Worm (Caenorhabditis elegans) whole organism, L3 larva: ENCODE measurements around the gene F32D8.1.

Source experiments
- ZK546.5 ChIP-seq: sonication (generic microtip); optimal IDR thresholded peaks from 2 replicates; lab custom pipeline; 2017; ENCODE audit warnings: missing biosample characterization, missing genetic modification characterization
- aly-2 ChIP-seq: fragments of 150-350 bp; optimal IDR thresholded peaks from 2 replicates; lab custom pipeline; 2014; ENCODE audit warnings: missing biosample characterization, missing genetic modification characterization
- ama-1 ChIP-seq: fragments of 150-350 bp; optimal IDR thresholded peaks from 2 replicates; lab custom pipeline; 2018
- ceh-16 ChIP-seq: sonication (generic microtip); optimal IDR thresholded peaks from 2 replicates; lab custom pipeline; 2017; ENCODE audit warnings: missing biosample characterization, missing genetic modification characterization
- ceh-28 ChIP-seq: fragments of 150-350 bp; optimal IDR thresholded peaks from 2 replicates; lab custom pipeline; 2014; ENCODE audit warnings: missing biosample characterization, missing genetic modification reagents, missing genetic modification characterization
- ceh-82 ChIP-seq: fragments of 150-350 bp; optimal IDR thresholded peaks from 2 replicates; lab custom pipeline; 2014; ENCODE audit warnings: missing biosample characterization, missing genetic modification characterization
- ceh-9 ChIP-seq: sonication (generic microtip); optimal IDR thresholded peaks from 2 replicates; lab custom pipeline; 2018; ENCODE audit warnings: missing biosample characterization, missing genetic modification characterization
- daf-12 ChIP-seq: fragments of 150-350 bp; optimal IDR thresholded peaks from 2 replicates; lab custom pipeline; 2014; ENCODE audit warnings: missing biosample characterization, missing genetic modification reagents, missing genetic modification characterization
- egl-27 ChIP-seq: sonication (generic microtip); optimal IDR thresholded peaks from 4 replicates; lab custom pipeline; 2017; ENCODE audit warnings: missing biosample characterization, missing genetic modification reagents, missing genetic modification characterization
- elt-1 ChIP-seq: fragments of 150-350 bp; optimal IDR thresholded peaks from 2 replicates; lab custom pipeline; 2014; ENCODE audit warnings: missing biosample characterization, missing genetic modification characterization
- elt-2 ChIP-seq: sonication (generic microtip); optimal IDR thresholded peaks from 2 replicates; lab custom pipeline; 2016; ENCODE audit warnings: missing genetic modification reagents, mild to moderate bottlenecking, missing genetic modification characterization, missing compliant biosample characterization
- elt-3 ChIP-seq, 3 experiments: fragments of 150-350 bp in 1 of 3; sonication (generic microtip) in 2 of 3; optimal IDR thresholded peaks; 2 replicates in 2 of 3; 4 replicates in 1 of 3; lab custom pipeline; 2014 to 2017; ENCODE audit warnings: missing biosample characterization in 3 of 3, missing genetic modification characterization in 3 of 3
- eor-1 ChIP-seq, 2 experiments: fragments of 150-350 bp; optimal IDR thresholded peaks; 2 replicates each; lab custom pipeline; 2014 to 2018; ENCODE audit warnings: missing biosample characterization in 2 of 2, missing genetic modification characterization in 2 of 2
- fkh-10 ChIP-seq: sonication (generic microtip); optimal IDR thresholded peaks from 2 replicates; lab custom pipeline; 2017; ENCODE audit warnings: missing biosample characterization, missing genetic modification reagents, missing genetic modification characterization
- fkh-2 ChIP-seq: fragments of 150-350 bp; optimal IDR thresholded peaks from 2 replicates; lab custom pipeline; 2014; ENCODE audit warnings: missing biosample characterization, missing genetic modification reagents, missing genetic modification characterization
- hmg-11 ChIP-seq: sonication (generic microtip); optimal IDR thresholded peaks from 2 replicates; lab custom pipeline; 2016; ENCODE audit warnings: missing genetic modification characterization, missing compliant biosample characterization
- jun-1 ChIP-seq: fragments of 150-350 bp; optimal IDR thresholded peaks from 2 replicates; lab custom pipeline; 2014; ENCODE audit warnings: missing biosample characterization, missing genetic modification reagents, missing genetic modification characterization
- lin-15B ChIP-seq: fragments of 150-350 bp; optimal IDR thresholded peaks from 2 replicates; lab custom pipeline; 2014; ENCODE audit warnings: missing biosample characterization, missing genetic modification characterization
- lsy-12 ChIP-seq: sonication (generic microtip); optimal IDR thresholded peaks from 2 replicates; lab custom pipeline; 2016; ENCODE audit warnings: mild to moderate bottlenecking, missing genetic modification characterization, missing compliant biosample characterization
- mdl-1 ChIP-seq: fragments of 150-350 bp; optimal IDR thresholded peaks from 2 replicates; lab custom pipeline; 2014; ENCODE audit warnings: missing biosample characterization, missing genetic modification characterization
- nfya-1 ChIP-seq: sonication (generic microtip); optimal IDR thresholded peaks from 2 replicates; lab custom pipeline; 2017; ENCODE audit warnings: missing genetic modification characterization, mild to moderate bottlenecking, missing compliant biosample characterization, antibody characterized with exemption, moderate library complexity; ENCODE audit not compliant: insufficient read depth
- nhr-11 ChIP-seq: fragments of 150-350 bp; optimal IDR thresholded peaks from 2 replicates; lab custom pipeline; 2014; ENCODE audit warnings: missing biosample characterization, missing genetic modification characterization
- nhr-12 ChIP-seq: fragments of 150-350 bp; optimal IDR thresholded peaks from 2 replicates; lab custom pipeline; 2014; ENCODE audit warnings: missing biosample characterization, missing genetic modification characterization
- nhr-23 ChIP-seq: fragments of 150-350 bp; optimal IDR thresholded peaks from 2 replicates; lab custom pipeline; 2014; ENCODE audit warnings: missing biosample characterization, missing genetic modification reagents, missing genetic modification characterization
- nhr-28 ChIP-seq: fragments of 150-350 bp; optimal IDR thresholded peaks from 2 replicates; lab custom pipeline; 2014; ENCODE audit warnings: missing biosample characterization, missing genetic modification characterization
- nhr-43 ChIP-seq: sonication (generic microtip); optimal IDR thresholded peaks from 2 replicates; lab custom pipeline; 2016; ENCODE audit warnings: mild to moderate bottlenecking, missing genetic modification characterization, missing compliant biosample characterization; ENCODE audit not compliant: poor library complexity, severe bottlenecking
- nhr-67 ChIP-seq: fragments of 150-350 bp; optimal IDR thresholded peaks from 2 replicates; lab custom pipeline; 2014; ENCODE audit warnings: missing biosample characterization, missing genetic modification characterization
- nhr-77 ChIP-seq: fragments of 150-350 bp; optimal IDR thresholded peaks from 2 replicates; lab custom pipeline; 2014; ENCODE audit warnings: missing biosample characterization, missing genetic modification characterization
- pqm-1 ChIP-seq: fragments of 150-350 bp; optimal IDR thresholded peaks from 2 replicates; lab custom pipeline; 2017; ENCODE audit warnings: missing biosample characterization, missing genetic modification characterization, inconsistent platforms
- skn-1 ChIP-seq: fragments of 150-350 bp; optimal IDR thresholded peaks from 2 replicates; lab custom pipeline; 2014; ENCODE audit warnings: missing biosample characterization, missing genetic modification characterization
- snpc-4 ChIP-seq: fragments of 150-350 bp; optimal IDR thresholded peaks from 2 replicates; lab custom pipeline; 2014; ENCODE audit warnings: missing biosample characterization, missing genetic modification characterization
- tbx-2 ChIP-seq: sonication (generic microtip); optimal IDR thresholded peaks from 2 replicates; lab custom pipeline; 2016; ENCODE audit warnings: mild to moderate bottlenecking, missing genetic modification characterization, missing compliant biosample characterization
- unc-39 ChIP-seq: sonication (generic microtip); optimal IDR thresholded peaks from 4 replicates; lab custom pipeline; 2017; ENCODE audit warnings: missing biosample characterization, missing genetic modification characterization
- unc-62 ChIP-seq: fragments of 150-350 bp; sonication (generic microtip); optimal IDR thresholded peaks from 4 replicates; lab custom pipeline; 2014; ENCODE audit warnings: missing biosample characterization, missing genetic modification reagents, missing genetic modification characterization
- zag-1 ChIP-seq: fragments of 150-350 bp; optimal IDR thresholded peaks from 2 replicates; lab custom pipeline; 2014; ENCODE audit warnings: missing biosample characterization, missing genetic modification characterization
- ztf-11 ChIP-seq: fragments of 150-350 bp; optimal IDR thresholded peaks from 2 replicates; lab custom pipeline; 2014; ENCODE audit warnings: missing biosample characterization, missing genetic modification characterization
- ztf-4 ChIP-seq: fragments of 150-350 bp; optimal IDR thresholded peaks from 2 replicates; lab custom pipeline; 2014; ENCODE audit warnings: missing biosample characterization, missing genetic modification characterization

The F32D8.1 gene

ce11 chrV:10871457-10871861 lies 9.2 kb upstream of the F32D8.1 start (continued):
- TF ChIP-seq elt-3 (tag; optimal IDR thresholded peaks at IDR 0.05; lab: Kevin White, UChicago) (no peak), mdl-1 (tag; lab: Kevin White, UChicago) (peak; percentile 83), ZK546.5 (tag; lab: Kevin White, UChicago) (no peak), pqm-1 (peak; percentile 46), snpc-4 (tag; lab: Kevin White, UChicago) (peak; percentile 47), lin-15B (tag; lab: Kevin White, UChicago) (peak; percentile 45), ceh-82 (tag; lab: Kevin White, UChicago) (peak; percentile 7), zag-1 (tag; lab: Kevin White, UChicago) (peak; percentile 35), skn-1 (tag; lab: Kevin White, UChicago) (peak; percentile 16), ama-1 (no peak), daf-12 (no peak), egl-27 (tag; lab: Kevin White, UChicago) (peak; percentile 66), elt-1 (tag; lab: Kevin White, UChicago) (peak; percentile 49), fkh-2 (tag; lab: Kevin White, UChicago) (peak; percentile 12), nhr-28 (tag; lab: Kevin White, UChicago) (no peak), aly-2 (tag; lab: Kevin White, UChicago) (no peak), elt-2 (tag; lab: Kevin White, UChicago) (peak; percentile 36), ceh-28 (tag; lab: Kevin White, UChicago) (peak; percentile 60)

DNA sequence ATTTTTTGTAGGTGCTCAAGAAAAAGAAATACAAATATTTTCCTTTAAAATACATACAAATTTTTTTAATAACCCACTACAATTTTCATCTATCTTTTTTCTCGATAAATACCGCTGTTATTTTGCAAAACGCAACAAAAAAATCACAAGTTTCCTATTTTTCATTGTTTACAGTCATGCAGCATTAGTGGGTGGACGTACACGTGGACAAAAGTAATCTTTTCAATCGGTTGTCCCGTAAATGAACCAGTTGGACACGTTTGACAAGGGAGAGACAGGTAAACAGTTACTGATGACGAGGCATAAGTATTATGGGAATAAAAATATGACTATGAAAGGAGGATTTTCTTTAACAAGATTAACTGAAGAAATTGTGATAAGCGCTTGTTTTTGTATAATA lies 7.4 kb upstream of the F32D8.1 start:
- TF ChIP-seq tbx-2 (tag; lab: Kevin White, UChicago) (no peak), nhr-67 (tag; lab: Kevin White, UChicago) (no peak), eor-1 (tag; optimal IDR thresholded peaks at IDR 0.05; lab: Kevin White, UChicago) (no peak), elt-3 (tag; optimal IDR thresholded peaks at IDR 0.05; lab: Kevin White, UChicago) (no peak), nhr-23 (tag; lab: Kevin White, UChicago) (no peak), nhr-28 (tag; lab: Kevin White, UChicago) (no peak), lin-15B (tag; lab: Kevin White, UChicago) (no peak), ztf-11 (no peak), hmg-11 (tag; lab: Kevin White, UChicago) (no peak), unc-62 (GFP tag; lab: Kevin White, UChicago) (no peak), zag-1 (tag; lab: Kevin White, UChicago) (no peak), skn-1 (tag; lab: Kevin White, UChicago) (no peak), ceh-82 (tag; lab: Kevin White, UChicago) (no peak), nhr-11 (tag; lab: Kevin White, UChicago) (no peak)

ce11 chrV:10874938-10875599 lies 5.6 kb upstream of the F32D8.1 start:
- TF ChIP-seq nhr-77 (tag; lab: Kevin White, UChicago) (no peak), fkh-2 (tag; lab: Kevin White, UChicago) (no peak), snpc-4 (tag; lab: Kevin White, UChicago) (no peak), elt-3 (tag; optimal IDR thresholded peaks at IDR 0.05; lab: Kevin White, UChicago) (no peak), nhr-43 (no peak), hmg-11 (tag; lab: Kevin White, UChicago) (no peak), jun-1 (tag; lab: Kevin White, UChicago) (no peak), skn-1 (tag; lab: Kevin White, UChicago) (peak; percentile 13), pqm-1 (no peak), fkh-10 (GFP tag; lab: Kevin White, UChicago) (peak; percentile 90), nfya-1 (tag; lab: Kevin White, UChicago) (peak; percentile 2)

DNA sequence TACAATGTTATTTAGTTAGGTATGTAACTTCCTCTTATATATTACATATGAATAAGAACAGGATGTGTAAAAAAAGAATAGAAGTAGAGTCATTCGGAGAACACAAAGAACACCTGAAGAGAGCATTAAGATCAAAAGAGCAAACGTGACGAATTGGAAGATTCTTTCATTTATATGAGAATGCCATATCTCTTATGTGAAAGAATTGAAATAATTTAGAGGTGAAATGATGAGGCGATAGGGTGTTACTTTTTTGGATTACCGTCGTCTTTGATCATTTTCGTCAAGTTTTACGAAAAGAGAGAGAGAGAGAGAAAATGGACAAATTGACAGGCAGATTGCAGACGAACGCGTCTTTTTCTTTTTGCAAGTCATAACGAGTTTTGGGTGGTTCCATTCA lies 4.1 kb upstream of the F32D8.1 start:
- TF ChIP-seq ceh-16 (tag; lab: Kevin White, UChicago): no peak
- TF ChIP-seq elt-3 (tag; optimal IDR thresholded peaks at IDR 0.05; lab: Kevin White, UChicago): no peak
- no peak for TF ChIP-seq lsy-12 (tag; lab: Kevin White, UChicago)
- TF ChIP-seq fkh-2 (tag; lab: Kevin White, UChicago): no peak
- TF ChIP-seq egl-27 (tag; lab: Kevin White, UChicago): no peak
- no peak for TF ChIP-seq ztf-4
- no peak for TF ChIP-seq unc-39
- TF ChIP-seq ceh-9 (tag; lab: Kevin White, UChicago): no peak
- no peak for TF ChIP-seq nhr-12 (tag; lab: Kevin White, UChicago)
- no peak for TF ChIP-seq pqm-1
- TF ChIP-seq snpc-4 (tag; lab: Kevin White, UChicago): no peak
- no peak for TF ChIP-seq ama-1
- TF ChIP-seq ZK546.5 (tag; lab: Kevin White, UChicago): no peak
- no peak for TF ChIP-seq eor-1 (tag; optimal IDR thresholded peaks at IDR 0.05; lab: Kevin White, UChicago)
- TF ChIP-seq, all 47 proteins: peak for 0
